Worm (Caenorhabditis elegans) whole organism, midembryonic: ENCODE measurements around the gene srg-1.

Experiments used
- T22C8.4 ChIP-seq: fragments of 200-800 bp; sonication (Bioruptor generic); IDR thresholded peaks from 2 replicates; pipeline ENCODE4 v1.3.6; 2022; ENCODE audit warnings: missing genetic modification characterization, missing compliant biosample characterization
- cog-1 ChIP-seq: sonication (generic microtip); optimal IDR thresholded peaks from 2 replicates; lab custom pipeline; 2016; ENCODE audit warnings: missing genetic modification characterization, missing compliant biosample characterization
- flt-1 ChIP-seq: fragments of 200-800 bp; sonication (Bioruptor generic); IDR thresholded peaks from 2 replicates; pipeline ENCODE4 v1.3.6; 2022; ENCODE audit warnings: missing genetic modification characterization, missing compliant biosample characterization
- klf-2 ChIP-seq: fragments of 200-800 bp; sonication (Bioruptor generic); conservative IDR thresholded peaks from 2 replicates; pipeline ENCODE4 v1.3.6; 2022; ENCODE audit warnings: missing genetic modification reagents, missing genetic modification characterization, missing compliant biosample characterization
- med-1 ChIP-seq: sonication (generic microtip); optimal IDR thresholded peaks from 2 replicates; lab custom pipeline; 2017; ENCODE audit warnings: missing genetic modification characterization, mild to moderate bottlenecking, missing compliant biosample characterization, antibody characterized with exemption, missing genetic modification reagents; ENCODE audit not compliant: insufficient read depth
- ref-1 ChIP-seq: fragments of 200-800 bp; sonication (Bioruptor generic); conservative IDR thresholded peaks from 2 replicates; pipeline ENCODE4 v1.3.6; 2022; ENCODE audit warnings: missing genetic modification reagents, missing genetic modification characterization, missing compliant biosample characterization
- tab-1 ChIP-seq: fragments of 200-800 bp; sonication (Bioruptor generic); IDR thresholded peaks from 2 replicates; pipeline ENCODE4 v1.3.6; 2022; ENCODE audit warnings: missing genetic modification characterization, missing compliant biosample characterization
- ztf-23 ChIP-seq: fragments of 200-800 bp; sonication (Bioruptor generic); IDR thresholded peaks from 2 replicates; pipeline ENCODE4 v1.3.6; 2022; ENCODE audit warnings: missing genetic modification reagents, missing genetic modification characterization, missing compliant biosample characterization
- ztf-29 ChIP-seq: fragments of 200-800 bp; sonication (Bioruptor generic); IDR thresholded peaks from 2 replicates; pipeline ENCODE4 v1.3.6; 2022; ENCODE audit warnings: missing genetic modification reagents, missing genetic modification characterization, missing compliant biosample characterization

Gene srg-1

DNA sequence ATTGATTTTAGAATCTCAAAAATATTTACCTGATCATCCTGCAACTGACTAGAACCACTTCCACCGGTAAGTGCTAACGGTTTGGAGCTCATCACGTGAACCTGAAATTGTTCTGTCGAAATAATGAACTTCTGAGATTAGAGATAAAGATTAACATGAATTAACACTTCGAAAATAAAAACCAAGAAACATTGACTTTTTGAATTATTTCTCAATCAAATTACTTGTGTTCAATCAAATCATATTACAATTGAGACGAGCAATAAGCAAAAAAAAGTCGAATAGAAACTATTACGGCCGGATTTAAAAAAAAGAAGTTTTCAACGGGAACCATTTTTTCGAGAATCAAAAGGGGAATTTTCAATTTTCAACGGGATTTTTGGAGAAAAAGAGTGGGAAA, 12.4 kb downstream of the srg-1 start, which contains the start of gene bcas-2:
Gene bcas-2 (minus strand): TSS at position 101 of the 400 bp plus-strand sequence.
- TF ChIP-seq T22C8.4 (GFP tag; lab: Robert Waterston, UW), result no peak
- TF ChIP-seq tab-1 (GFP tag; lab: Robert Waterston, UW), result no peak
- no peak for TF ChIP-seq med-1 (GFP tag; lab: Kevin White, UChicago)
- TF ChIP-seq cog-1 (tag; lab: Kevin White, UChicago), result no peak
- no peak for TF ChIP-seq klf-2 (GFP tag; lab: Robert Waterston, UW)
- TF ChIP-seq ztf-23 (GFP tag; lab: Robert Waterston, UW), result no peak
- TF ChIP-seq ztf-29 (GFP tag; lab: Robert Waterston, UW), result no peak
- no peak for TF ChIP-seq flt-1 (GFP tag; lab: Robert Waterston, UW)
- TF ChIP-seq ref-1, result no peak

DNA sequence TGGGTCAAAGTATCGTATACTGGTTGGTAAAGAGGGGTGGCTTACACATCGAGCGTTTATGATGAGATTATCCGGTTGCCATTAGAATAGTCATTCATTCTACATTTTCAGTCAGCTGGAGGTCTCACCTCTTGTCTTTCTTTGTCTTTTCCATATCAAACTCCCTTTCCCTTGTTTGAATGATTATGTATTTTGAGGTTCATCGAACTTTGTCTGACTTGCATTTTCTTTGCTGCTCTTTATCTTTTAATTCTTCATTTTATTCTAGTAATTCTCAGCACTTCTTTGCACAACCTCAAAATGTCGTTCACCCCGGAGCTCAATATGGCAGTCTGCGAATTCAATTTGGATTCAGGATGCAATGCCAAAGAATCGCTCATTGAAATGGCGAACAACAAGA, 17.6 kb downstream of the srg-1 start, which contains the start of gene T12A2.3:
Gene T12A2.3 (plus strand): TSS at position 301 of the 400 bp plus-strand sequence.
- TF ChIP-seq flt-1 (GFP tag; lab: Robert Waterston, UW) (no peak), ztf-29 (GFP tag; lab: Robert Waterston, UW) (no peak), T22C8.4 (GFP tag; lab: Robert Waterston, UW) (no peak), med-1 (GFP tag; lab: Kevin White, UChicago) (no peak), ztf-23 (GFP tag; lab: Robert Waterston, UW) (no peak), tab-1 (GFP tag; lab: Robert Waterston, UW) (no peak)

DNA sequence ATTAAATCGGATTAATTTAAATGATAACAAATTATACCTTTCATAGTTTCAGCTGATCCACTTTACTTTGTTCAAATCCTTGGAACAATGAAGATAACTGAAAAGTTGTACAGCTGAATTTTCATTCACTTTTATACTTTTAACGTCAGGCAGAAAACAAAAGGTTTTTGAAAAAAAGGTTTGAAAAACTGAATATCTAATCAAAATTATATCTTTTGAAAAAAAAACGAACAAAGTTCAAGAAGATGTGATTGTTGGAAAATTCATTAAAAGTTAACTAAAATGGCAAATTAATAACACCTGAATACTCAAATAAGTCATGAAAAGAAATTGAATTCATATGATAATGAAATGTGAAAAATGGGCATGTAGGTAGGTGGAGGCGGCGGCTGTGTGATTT, 21.5 kb downstream of the srg-1 start, which contains the start of gene T12A2.21:
Gene T12A2.21 (minus strand): TSS at position 101 of the 400 bp plus-strand sequence.
- TF ChIP-seq cog-1 (tag; lab: Kevin White, UChicago) (no peak), klf-2 (GFP tag; lab: Robert Waterston, UW) (no peak), T22C8.4 (GFP tag; lab: Robert Waterston, UW) (no peak), ztf-23 (GFP tag; lab: Robert Waterston, UW) (no peak), ref-1 (no peak), flt-1 (GFP tag; lab: Robert Waterston, UW) (no peak), tab-1 (GFP tag; lab: Robert Waterston, UW) (no peak)

DNA sequence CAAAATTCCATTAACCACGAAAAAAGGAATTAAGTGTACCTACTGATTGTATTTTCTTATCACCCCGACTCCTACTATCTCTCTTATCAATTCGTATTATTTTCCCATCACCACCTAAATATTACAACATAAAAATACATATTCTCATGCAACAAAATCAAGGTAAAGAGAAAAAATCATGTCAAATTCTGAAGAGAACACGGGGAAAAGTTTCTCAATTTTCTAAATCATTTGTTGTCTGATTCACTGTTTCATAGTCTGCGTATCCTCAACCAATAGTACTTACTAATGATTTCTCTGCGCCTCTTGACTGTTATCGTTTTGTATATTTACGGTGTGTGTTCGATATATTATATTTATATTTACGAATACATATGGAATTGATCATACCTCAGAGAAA, 26.3 kb downstream of the srg-1 start:
- TF ChIP-seq flt-1 (GFP tag; lab: Robert Waterston, UW) (no peak), ztf-29 (GFP tag; lab: Robert Waterston, UW) (no peak), T22C8.4 (GFP tag; lab: Robert Waterston, UW) (no peak), tab-1 (GFP tag; lab: Robert Waterston, UW) (no peak), klf-2 (GFP tag; lab: Robert Waterston, UW) (no peak), ref-1 (no peak), cog-1 (tag; lab: Kevin White, UChicago) (no peak), ztf-23 (GFP tag; lab: Robert Waterston, UW) (no peak), med-1 (GFP tag; lab: Kevin White, UChicago) (no peak)

DNA sequence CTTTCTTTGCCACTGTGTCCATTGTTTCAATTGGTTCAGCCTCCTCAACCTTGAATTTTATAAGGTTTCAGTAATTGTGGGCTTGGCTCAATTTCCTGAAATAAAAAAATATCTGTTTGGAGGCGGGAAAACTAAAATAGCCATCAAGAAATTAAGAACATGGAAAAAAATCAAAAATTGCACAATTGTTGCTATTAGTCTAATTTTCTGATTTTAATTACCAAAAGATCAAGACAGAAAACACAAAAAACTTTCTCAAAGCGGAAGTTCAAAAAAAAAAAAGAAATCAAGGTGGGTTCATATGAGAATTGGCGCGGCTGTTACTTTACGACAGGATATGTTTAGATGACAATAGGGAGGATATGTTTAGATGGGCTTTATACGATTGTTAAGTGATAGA, 27.3 kb downstream of the srg-1 start, which contains the start of gene esyt-2:
Gene esyt-2 (minus strand): TSS at position 101 of the 400 bp plus-strand sequence.
- no peak for TF ChIP-seq klf-2 (GFP tag; lab: Robert Waterston, UW)
- no peak for TF ChIP-seq tab-1 (GFP tag; lab: Robert Waterston, UW)
- TF ChIP-seq ztf-23 (GFP tag; lab: Robert Waterston, UW), result no peak
- TF ChIP-seq flt-1 (GFP tag; lab: Robert Waterston, UW), result no peak
- no peak for TF ChIP-seq cog-1 (tag; lab: Kevin White, UChicago)
- no peak for TF ChIP-seq med-1 (GFP tag; lab: Kevin White, UChicago)
- no peak for TF ChIP-seq T22C8.4 (GFP tag; lab: Robert Waterston, UW)
- no peak for TF ChIP-seq ztf-29 (GFP tag; lab: Robert Waterston, UW)
- no peak for TF ChIP-seq ref-1

DNA sequence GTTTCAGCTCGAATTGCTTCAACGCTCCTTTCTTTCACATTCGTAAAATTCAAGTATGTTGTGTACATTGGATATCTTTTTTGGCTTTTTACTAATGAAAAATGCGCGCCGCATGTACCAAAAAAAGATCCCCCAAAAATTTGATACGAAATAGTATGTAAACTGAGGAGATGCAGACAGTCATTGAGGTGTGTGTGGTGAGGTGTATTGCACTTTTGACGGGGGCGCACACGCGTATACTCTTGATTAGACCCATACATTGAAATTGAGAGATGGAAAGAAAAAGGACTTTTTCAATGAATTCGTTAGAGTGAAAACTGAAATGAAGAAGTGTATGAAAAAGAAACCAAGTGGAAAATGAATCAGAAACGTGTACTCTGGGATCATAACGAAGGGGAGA, 36.8 kb downstream of the srg-1 start:
- TF ChIP-seq flt-1 (GFP tag; lab: Robert Waterston, UW), result no peak
- TF ChIP-seq ztf-29 (GFP tag; lab: Robert Waterston, UW), result no peak
- no peak for TF ChIP-seq ref-1
- no peak for TF ChIP-seq T22C8.4 (GFP tag; lab: Robert Waterston, UW)
- TF ChIP-seq klf-2 (GFP tag; lab: Robert Waterston, UW), result no peak
- TF ChIP-seq ztf-23 (GFP tag; lab: Robert Waterston, UW), result no peak
- no peak for TF ChIP-seq cog-1 (tag; lab: Kevin White, UChicago)
- TF ChIP-seq med-1 (GFP tag; lab: Kevin White, UChicago), result no peak
- TF ChIP-seq tab-1 (GFP tag; lab: Robert Waterston, UW), result no peak

DNA sequence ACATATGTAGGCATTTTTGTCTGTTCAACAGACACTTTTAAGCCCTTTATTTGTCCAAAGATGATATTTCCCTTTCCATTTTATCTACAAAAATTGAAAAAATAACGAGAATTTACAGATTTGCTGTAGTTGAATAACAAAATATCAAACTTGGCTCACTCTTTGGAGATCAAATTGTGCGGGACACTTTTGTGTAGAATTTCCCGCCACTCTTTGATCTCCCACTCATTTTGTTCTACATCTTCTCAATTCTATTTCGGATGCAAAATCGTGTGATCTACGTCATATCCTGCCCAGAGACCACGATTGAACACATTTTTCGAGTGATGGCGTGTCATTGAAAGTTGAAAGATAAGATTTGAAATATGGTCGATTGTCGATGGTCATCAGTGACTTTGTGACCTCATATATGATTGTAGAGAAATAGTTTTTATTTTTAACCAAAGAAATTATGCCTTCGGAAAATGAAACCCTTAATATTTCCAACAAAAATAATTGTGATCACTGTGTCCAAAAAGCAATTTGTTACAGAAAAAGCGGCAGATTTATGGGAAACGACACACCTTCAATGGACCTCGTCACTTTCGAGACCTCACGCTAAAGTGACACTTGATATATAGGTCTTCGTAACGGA, 41.2 kb downstream of the srg-1 start, which contains the start of gene hot-4:
Gene hot-4 (plus strand): TSS at position 584 of the 634 bp plus-strand sequence.
- TF ChIP-seq ztf-29 (GFP tag; lab: Robert Waterston, UW), result no peak
- no peak for TF ChIP-seq ref-1
- no peak for TF ChIP-seq klf-2 (GFP tag; lab: Robert Waterston, UW)
- TF ChIP-seq flt-1 (GFP tag; lab: Robert Waterston, UW), result no peak
- no peak for TF ChIP-seq cog-1 (tag; lab: Kevin White, UChicago)
- no peak for TF ChIP-seq ztf-23 (GFP tag; lab: Robert Waterston, UW)
- no peak for TF ChIP-seq tab-1 (GFP tag; lab: Robert Waterston, UW)
- TF ChIP-seq med-1 (GFP tag; lab: Kevin White, UChicago), result no peak
- no peak for TF ChIP-seq T22C8.4 (GFP tag; lab: Robert Waterston, UW)

DNA sequence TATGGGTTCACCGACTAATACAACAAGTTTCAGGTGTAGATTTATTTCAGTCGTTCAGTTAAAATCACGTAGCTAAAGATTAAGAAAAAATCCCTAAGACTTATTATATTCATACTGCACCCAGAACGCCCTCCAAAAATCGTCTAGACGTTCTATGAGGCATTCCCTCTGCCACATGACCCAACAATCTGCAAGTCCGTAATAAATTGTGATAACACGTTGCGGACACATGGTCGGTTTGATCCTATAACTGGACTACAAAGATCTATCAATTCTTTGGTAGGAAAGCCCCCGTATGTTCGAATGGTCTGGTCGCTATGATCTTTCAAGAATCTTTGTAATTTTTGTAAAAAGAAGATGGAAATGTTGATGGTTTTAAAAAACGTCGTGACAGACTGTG, 42.2 kb downstream of the srg-1 start:
- TF ChIP-seq ztf-23 (GFP tag; lab: Robert Waterston, UW) (no peak), ref-1 (no peak), cog-1 (tag; lab: Kevin White, UChicago) (no peak), flt-1 (GFP tag; lab: Robert Waterston, UW) (no peak), klf-2 (GFP tag; lab: Robert Waterston, UW) (no peak), ztf-29 (GFP tag; lab: Robert Waterston, UW) (no peak), med-1 (GFP tag; lab: Kevin White, UChicago) (no peak), T22C8.4 (GFP tag; lab: Robert Waterston, UW) (no peak), tab-1 (GFP tag; lab: Robert Waterston, UW) (no peak)
